Worm (Caenorhabditis elegans) whole organism, young adult: ENCODE data around the gene let-716.
A peak's percentile ranks its signal among the peaks of the same experiment; 100 is the strongest.

Experiments
- B0336.3 ChIP-seq: fragments of 200-800 bp; sonication (Bioruptor generic); IDR thresholded peaks from 2 replicates; pipeline ENCODE4 v1.3.6; 2022; ENCODE audit warnings: missing genetic modification characterization, missing compliant biosample characterization
- F22D6.2 ChIP-seq: sonication (generic microtip); optimal IDR thresholded peaks from 2 replicates; lab custom pipeline; 2016; ENCODE audit warnings: mild to moderate bottlenecking, missing genetic modification characterization, missing compliant biosample characterization
- F37B4.10 ChIP-seq: fragments of 200-800 bp; sonication (Bioruptor generic); IDR thresholded peaks from 2 replicates; pipeline ENCODE4 v1.3.6; 2022; ENCODE audit warnings: missing genetic modification characterization, missing compliant biosample characterization
- F39B2.1 ChIP-seq: fragments of 200-800 bp; sonication (Bioruptor generic); IDR thresholded peaks from 2 replicates; pipeline ENCODE4 v1.3.6; 2022; ENCODE audit warnings: missing genetic modification reagents, missing genetic modification characterization, missing compliant biosample characterization
- F49E8.2 ChIP-seq: sonication (generic microtip); optimal IDR thresholded peaks from 3 replicates; lab custom pipeline; 2017; ENCODE audit warnings: missing genetic modification characterization, mild to moderate bottlenecking, missing compliant biosample characterization, antibody characterized with exemption, moderate library complexity; ENCODE audit not compliant: insufficient read depth
- K11D2.4 ChIP-seq: fragments of 200-800 bp; sonication (Bioruptor generic); IDR thresholded peaks from 2 replicates; pipeline ENCODE4 v1.3.6; 2022; ENCODE audit warnings: missing genetic modification reagents, missing genetic modification characterization, missing compliant biosample characterization
- T07F8.4 ChIP-seq: sonication (generic microtip); optimal IDR thresholded peaks from 2 replicates; lab custom pipeline; 2016; ENCODE audit warnings: mild to moderate bottlenecking, missing genetic modification characterization, moderate library complexity, missing compliant biosample characterization
- Y53G8AR.9 ChIP-seq: fragments of 200-800 bp; sonication (Bioruptor generic); conservative IDR thresholded peaks from 2 replicates; pipeline ENCODE4 v1.3.6; 2022; ENCODE audit warnings: missing genetic modification reagents, missing genetic modification characterization, missing compliant biosample characterization
- Y56A3A.18 ChIP-seq: fragments of 200-800 bp; sonication (Bioruptor generic); IDR thresholded peaks from 2 replicates; pipeline ENCODE4 v1.3.6; 2022; ENCODE audit warnings: missing genetic modification reagents, missing genetic modification characterization, missing compliant biosample characterization
- Y67H2A.10 ChIP-seq: fragments of 200-800 bp; sonication (Bioruptor generic); conservative IDR thresholded peaks from 2 replicates; pipeline ENCODE4 v1.3.6; 2022; ENCODE audit warnings: missing genetic modification reagents, missing genetic modification characterization, missing compliant biosample characterization
- Y79H2A.3 ChIP-seq: fragments of 200-800 bp; sonication (Bioruptor generic); conservative IDR thresholded peaks from 2 replicates; pipeline ENCODE4 v1.3.6; 2022; ENCODE audit warnings: missing genetic modification reagents, missing genetic modification characterization, missing compliant biosample characterization
- ZK185.1 ChIP-seq: sonication (generic microtip); optimal IDR thresholded peaks from 2 replicates; lab custom pipeline; 2016; ENCODE audit warnings: mild to moderate bottlenecking, missing genetic modification characterization, missing compliant biosample characterization; ENCODE audit not compliant: poor library complexity, severe bottlenecking
- atf-7 ChIP-seq: sonication (generic microtip); optimal IDR thresholded peaks from 2 replicates; lab custom pipeline; 2017; ENCODE audit warnings: mild to moderate bottlenecking, missing genetic modification characterization, missing compliant biosample characterization
- attf-5 ChIP-seq: fragments of 200-800 bp; sonication (Bioruptor generic); optimal IDR thresholded peaks from 2 replicates; lab custom pipeline; 2018; ENCODE audit warnings: mild to moderate bottlenecking, missing genetic modification characterization, missing compliant biosample characterization
- attf-6 ChIP-seq: fragments of 200-800 bp; sonication (Bioruptor generic); IDR thresholded peaks from 2 replicates; pipeline ENCODE4 v1.3.6; 2022; ENCODE audit warnings: missing genetic modification reagents, missing genetic modification characterization, missing compliant biosample characterization
- cebp-1 ChIP-seq, 2 experiments: fragments of 200-800 bp in 1 of 2; sonication (Bioruptor generic) in 1 of 2; sonication (generic microtip) in 1 of 2; IDR thresholded peaks in 1 of 2; optimal IDR thresholded peaks in 1 of 2; 2 replicates each; pipeline versions ENCODE4 v1.3.6 to Lab custom; 2017 to 2022; ENCODE audit warnings: missing compliant biosample characterization in 2 of 2, missing genetic modification characterization in 2 of 2, mild to moderate bottlenecking in 1 of 2, missing genetic modification reagents in 1 of 2, moderate library complexity in 1 of 2
- ceh-79 ChIP-seq: sonication (generic microtip); optimal IDR thresholded peaks from 2 replicates; lab custom pipeline; 2017; ENCODE audit warnings: mild to moderate bottlenecking, missing genetic modification characterization, missing compliant biosample characterization
- chd-7 ChIP-seq: sonication (generic microtip); optimal IDR thresholded peaks from 2 replicates; lab custom pipeline; 2016; ENCODE audit warnings: mild to moderate bottlenecking, missing genetic modification characterization, moderate library complexity, missing compliant biosample characterization
- egl-44 ChIP-seq: fragments of 200-800 bp; sonication (Bioruptor generic); IDR thresholded peaks from 2 replicates; pipeline ENCODE4 v1.3.6; 2022; ENCODE audit warnings: missing genetic modification reagents, missing genetic modification characterization, missing compliant biosample characterization
- ets-4 ChIP-seq: fragments of 200-800 bp; sonication (Bioruptor generic); optimal IDR thresholded peaks from 2 replicates; lab custom pipeline; 2018; ENCODE audit warnings: mild to moderate bottlenecking, missing genetic modification characterization, missing compliant biosample characterization
- hmg-1.2 ChIP-seq: fragments of 200-800 bp; sonication (Bioruptor generic); IDR thresholded peaks from 2 replicates; pipeline ENCODE4 v1.3.6; 2022; ENCODE audit warnings: missing genetic modification reagents, missing genetic modification characterization, missing compliant biosample characterization
- let-607 ChIP-seq, 2 experiments: fragments of 200-800 bp in 1 of 2; sonication (Bioruptor generic) in 1 of 2; sonication (generic microtip) in 1 of 2; optimal IDR thresholded peaks; 2 replicates each; lab custom pipeline; 2016 to 2018; ENCODE audit warnings: mild to moderate bottlenecking in 2 of 2, missing compliant biosample characterization in 2 of 2, missing genetic modification characterization in 2 of 2, moderate library complexity in 2 of 2, missing genotype in 1 of 2
- lin-26 ChIP-seq: fragments of 200-800 bp; sonication (Bioruptor generic); IDR thresholded peaks from 2 replicates; pipeline ENCODE4 v1.3.6; 2022; ENCODE audit warnings: missing genetic modification reagents, missing genetic modification characterization, missing compliant biosample characterization
- lsl-1 ChIP-seq: fragments of 200-800 bp; sonication (Bioruptor generic); optimal IDR thresholded peaks from 2 replicates; lab custom pipeline; 2018; ENCODE audit warnings: mild to moderate bottlenecking, missing genetic modification characterization, moderate library complexity, missing compliant biosample characterization
- madf-10 ChIP-seq: sonication (generic microtip); optimal IDR thresholded peaks from 2 replicates; lab custom pipeline; 2016; ENCODE audit warnings: mild to moderate bottlenecking, missing genetic modification characterization, missing compliant biosample characterization
- madf-8 ChIP-seq: fragments of 200-800 bp; sonication (Bioruptor generic); conservative IDR thresholded peaks from 2 replicates; pipeline ENCODE4 v1.3.6; 2022; ENCODE audit warnings: missing genetic modification reagents, missing genetic modification characterization, missing compliant biosample characterization
- mcd-1 ChIP-seq: fragments of 200-800 bp; sonication (Bioruptor generic); IDR thresholded peaks from 2 replicates; pipeline ENCODE4 v1.3.6; 2022; ENCODE audit warnings: missing genetic modification reagents, missing genetic modification characterization, missing compliant biosample characterization
- mel-28 ChIP-seq: sonication (generic microtip); optimal IDR thresholded peaks from 2 replicates; lab custom pipeline; 2016; ENCODE audit warnings: borderline replicate concordance, mild to moderate bottlenecking, missing genetic modification characterization, missing compliant biosample characterization
- nfyb-1 ChIP-seq: fragments of 200-800 bp; sonication (Bioruptor generic); IDR thresholded peaks from 2 replicates; pipeline ENCODE4 v1.3.6; 2022; ENCODE audit warnings: missing genetic modification reagents, missing genetic modification characterization, missing compliant biosample characterization
- nhr-120 ChIP-seq: fragments of 200-800 bp; sonication (Bioruptor generic); IDR thresholded peaks from 2 replicates; pipeline ENCODE4 v1.3.6; 2022; ENCODE audit warnings: missing genetic modification characterization, missing compliant biosample characterization
- nhr-80 ChIP-seq: sonication (generic microtip); optimal IDR thresholded peaks from 2 replicates; lab custom pipeline; 2016; ENCODE audit warnings: missing genetic modification characterization, missing compliant biosample characterization
- repo-1 ChIP-seq: sonication (generic microtip); optimal IDR thresholded peaks from 2 replicates; lab custom pipeline; 2017; ENCODE audit warnings: mild to moderate bottlenecking, missing genetic modification characterization, missing compliant biosample characterization
- rpc-1 ChIP-seq, 2 experiments: fragments of 150-350 bp in 1 of 2; sonication (generic microtip) in 1 of 2; optimal IDR thresholded peaks; 2 replicates each; lab custom pipeline; 2014 to 2018; ENCODE audit warnings: missing biosample characterization in 1 of 2, missing genetic modification characterization in 1 of 2, missing genetic modification reagents in 1 of 2, missing genotype in 1 of 2
- snpc-1.1 ChIP-seq: sonication (generic microtip); optimal IDR thresholded peaks from 2 replicates; lab custom pipeline; 2017; ENCODE audit warnings: missing genetic modification characterization, mild to moderate bottlenecking, missing compliant biosample characterization, antibody characterized with exemption, moderate library complexity, missing genotype, missing genetic modification reagents; ENCODE audit not compliant: insufficient read depth
- snpc-4 ChIP-seq, 5 experiments: fragments of 150-350 bp in 1 of 5; sonication (generic microtip) in 4 of 5; optimal IDR thresholded peaks; 2 replicates each; lab custom pipeline; 2014 to 2018; ENCODE audit warnings: missing genetic modification characterization in 5 of 5, missing biosample characterization in 3 of 5, antibody characterized with exemption in 2 of 5, mild to moderate bottlenecking in 2 of 5, missing compliant biosample characterization in 2 of 5, missing genotype in 2 of 5, moderate library complexity in 2 of 5, missing genetic modification reagents in 1 of 5
- somi-1 ChIP-seq: fragments of 200-800 bp; sonication (Bioruptor generic); optimal IDR thresholded peaks from 2 replicates; lab custom pipeline; 2018; ENCODE audit warnings: mild to moderate bottlenecking, missing genetic modification characterization, missing compliant biosample characterization
- tlf-1 ChIP-seq: fragments of 200-800 bp; sonication (Bioruptor generic); optimal IDR thresholded peaks from 2 replicates; lab custom pipeline; 2018; ENCODE audit warnings: mild to moderate bottlenecking, missing genetic modification characterization, missing compliant biosample characterization
- unc-130 ChIP-seq: sonication (generic microtip); optimal IDR thresholded peaks from 2 replicates; lab custom pipeline; 2016; ENCODE audit warnings: missing genetic modification reagents, missing genetic modification characterization, missing compliant biosample characterization
- unc-62 ChIP-seq: fragments of 150-350 bp; optimal IDR thresholded peaks from 2 replicates; lab custom pipeline; 2014; ENCODE audit warnings: missing biosample characterization, missing genetic modification reagents, missing genetic modification characterization
- zfh-2 ChIP-seq: fragments of 200-800 bp; sonication (Bioruptor generic); conservative IDR thresholded peaks from 2 replicates; pipeline ENCODE4 v1.3.6; 2022; ENCODE audit warnings: missing genetic modification reagents, missing genetic modification characterization, missing compliant biosample characterization
- ztf-22 ChIP-seq: fragments of 200-800 bp; sonication (Bioruptor generic); optimal IDR thresholded peaks from 2 replicates; lab custom pipeline; 2018; ENCODE audit warnings: mild to moderate bottlenecking, missing genetic modification characterization, moderate library complexity, missing compliant biosample characterization
- ztf-26 ChIP-seq: sonication (generic microtip); optimal IDR thresholded peaks from 2 replicates; lab custom pipeline; 2017; ENCODE audit warnings: missing genetic modification characterization, missing compliant biosample characterization
- ztf-6 ChIP-seq: fragments of 200-800 bp; sonication (Bioruptor generic); IDR thresholded peaks from 2 replicates; pipeline ENCODE4 v1.3.6; 2022; ENCODE audit warnings: missing genetic modification reagents, missing genetic modification characterization, missing compliant biosample characterization

let-716 gene

ce11 chrIII:6360114-6360513 is 23.2 kb upstream of the let-716 start:
- TF ChIP-seq Y53G8AR.9 (GFP tag; lab: Robert Waterston, UW) (0 out of 2 replicates have a peak, but pooled peaks have one; percentile 29), zfh-2 (GFP tag; lab: Robert Waterston, UW) (peak; percentile 23; the same call in 1 of the 2 replicates), lin-26 (GFP tag; lab: Robert Waterston, UW) (peak; percentile 46; the same call in 1 of the 2 replicates), attf-6 (GFP tag; lab: Robert Waterston, UW) (no peak), rpc-1 (optimal IDR thresholded peaks at IDR 0.05; lab: Kevin White, UChicago) (no peak), rpc-1 (tag; optimal IDR thresholded peaks at IDR 0.05; lab: Kevin White, UChicago) (no peak), F22D6.2 (tag; lab: Kevin White, UChicago) (no peak)

- TF ChIP-seq nfyb-1 (GFP tag; lab: Robert Waterston, UW) = 0 out of 2 replicates have a peak, but pooled peaks have one; percentile 31
- no peak for TF ChIP-seq nhr-120 (GFP tag; lab: Robert Waterston, UW)
- no peak for TF ChIP-seq attf-5 (GFP tag; lab: Kevin White, UChicago)
- TF ChIP-seq snpc-1.1 (tag; lab: Kevin White, UChicago) = no peak
- TF ChIP-seq cebp-1 (GFP tag; IDR thresholded peaks at IDR 0.05; lab: Robert Waterston, UW) = no peak
- TF ChIP-seq cebp-1 (tag; optimal IDR thresholded peaks at IDR 0.05; lab: Kevin White, UChicago) = peak; percentile 3
- peak; percentile 20 for TF ChIP-seq nhr-80
- TF ChIP-seq K11D2.4 = peak; percentile 21; the same call in 1 of the 2 replicates
- no peak for TF ChIP-seq madf-8 (GFP tag; lab: Robert Waterston, UW)
- no peak for TF ChIP-seq Y67H2A.10 (GFP tag; lab: Robert Waterston, UW)
- peak; percentile 15 for TF ChIP-seq ztf-26 (tag; lab: Kevin White, UChicago)
- peak; percentile 0 for TF ChIP-seq somi-1 (GFP tag; lab: Kevin White, UChicago)
- TF ChIP-seq atf-7 (tag; lab: Kevin White, UChicago) = peak; percentile 5
- no peak for TF ChIP-seq repo-1
- TF ChIP-seq mcd-1 = no peak
- peak; percentile 3 for TF ChIP-seq ceh-79 (tag; lab: Kevin White, UChicago)
- no peak for TF ChIP-seq unc-130
- no peak for TF ChIP-seq egl-44 (GFP tag; lab: Robert Waterston, UW)
Measured at ce11 chrIII:6360825-6361224, 22.5 kb upstream of the let-716 start.

DNA sequence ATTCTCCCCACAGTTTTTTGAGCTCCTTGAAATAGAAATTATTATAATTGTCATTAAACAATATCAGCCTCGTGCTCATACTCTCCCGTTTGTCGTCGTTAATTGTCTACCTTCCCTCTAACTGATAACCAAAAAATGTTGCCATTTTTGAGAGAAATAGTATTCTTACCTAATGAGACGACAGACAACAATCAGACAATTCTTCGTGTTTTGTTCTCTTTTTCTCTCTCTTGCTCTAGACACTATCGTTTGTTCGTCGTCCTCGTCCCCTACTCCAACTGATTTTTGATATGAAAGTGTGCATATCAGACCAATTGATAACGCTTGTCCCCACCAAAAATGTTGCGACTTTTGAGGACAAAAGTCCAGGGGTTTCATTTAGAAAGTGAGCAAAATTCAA is 21.8 kb upstream of the let-716 start:
- TF ChIP-seq ets-4 (GFP tag; lab: Kevin White, UChicago) (peak; percentile 41), nhr-80 (peak; percentile 98), T07F8.4 (tag; lab: Kevin White, UChicago) (no peak), Y56A3A.18 (GFP tag; lab: Robert Waterston, UW) (no peak), hmg-1.2 (GFP tag; lab: Robert Waterston, UW) (peak; percentile 25; the same call in 1 of the 2 replicates), atf-7 (tag; lab: Kevin White, UChicago) (peak; percentile 47), tlf-1 (GFP tag; lab: Kevin White, UChicago) (peak; percentile 11), cebp-1 (GFP tag; IDR thresholded peaks at IDR 0.05; lab: Robert Waterston, UW) (no peak), cebp-1 (tag; optimal IDR thresholded peaks at IDR 0.05; lab: Kevin White, UChicago) (peak; percentile 33), mel-28 (no peak), ztf-22 (GFP tag; lab: Kevin White, UChicago) (peak; percentile 37), attf-6 (GFP tag; lab: Robert Waterston, UW) (no peak), F37B4.10 (GFP tag; lab: Robert Waterston, UW) (no peak), B0336.3 (GFP tag; lab: Robert Waterston, UW) (no peak), ZK185.1 (tag; lab: Kevin White, UChicago) (no peak), F49E8.2 (tag; lab: Kevin White, UChicago) (no peak), F39B2.1 (GFP tag; lab: Robert Waterston, UW) (no peak), ztf-6 (GFP tag; lab: Robert Waterston, UW) (no peak), chd-7 (tag; lab: Kevin White, UChicago) (no peak), let-607 (tag; optimal IDR thresholded peaks at IDR 0.05; lab: Kevin White, UChicago) (peak in 1 of 2 experiments; percentile 1), unc-62 (GFP tag; lab: Kevin White, UChicago) (no peak), snpc-4 (GFP tag; optimal IDR thresholded peaks at IDR 0.05; lab: Kevin White, UChicago) (no peak), snpc-4 (tag; optimal IDR thresholded peaks at IDR 0.05; lab: Kevin White, UChicago) (no peak), madf-10 (peak; percentile 26), Y79H2A.3 (GFP tag; lab: Robert Waterston, UW) (no peak), lsl-1 (GFP tag; lab: Kevin White, UChicago) (no peak)
